Worm (Caenorhabditis elegans): ENCODE data around the gene panl-3.
A peak's percentile ranks its signal among the peaks of the same experiment; 100 is the strongest.

panl-3 gene

DNA sequence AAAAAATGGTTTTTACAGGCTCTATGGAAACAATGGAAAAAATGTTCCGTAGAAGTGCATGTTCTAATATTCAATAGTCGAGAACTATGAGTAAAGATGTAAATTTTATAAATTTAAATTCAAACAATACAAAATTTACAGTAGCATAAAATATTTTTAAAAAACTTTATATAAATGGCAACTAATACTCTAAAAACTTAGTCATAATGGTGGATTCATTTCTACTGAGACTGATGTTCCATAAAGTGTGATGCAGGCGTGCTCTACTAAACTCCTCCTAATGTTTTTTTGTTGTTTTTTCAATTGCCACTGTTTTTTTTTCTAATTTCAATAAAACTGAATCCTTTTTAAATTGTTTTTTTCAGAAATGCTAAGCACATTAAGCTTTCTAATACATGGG is 10.7 kb upstream of the panl-3 start, which contains the start of gene gtap-2 (continued):
- TF ChIP-seq isw-1 (GFP tag; IDR thresholded peaks at IDR 0.05) (peak; percentile 18; the same call in 1 of the 2 replicates), elt-3 (tag; optimal IDR thresholded peaks at IDR 0.05) (no peak), C04F5.9 (tag; optimal IDR thresholded peaks at IDR 0.05) (peak; percentile 14), mab-9 (GFP tag; IDR thresholded peaks at IDR 0.05) (no peak), dpl-1 (GFP tag; optimal IDR thresholded peaks at IDR 0.05) (peak in 1 of 3 experiments; percentile 37), lsy-2 (tag; optimal IDR thresholded peaks at IDR 0.05) (peak; percentile 44 to 83), zag-1 (tag; optimal IDR thresholded peaks at IDR 0.05) (no peak), vab-15 (tag; optimal IDR thresholded peaks at IDR 0.05) (no peak), lin-39 (tag; optimal IDR thresholded peaks at IDR 0.05) (no peak), mep-1 (tag; optimal IDR thresholded peaks at IDR 0.05) (no peak), nhr-47 (tag; optimal IDR thresholded peaks at IDR 0.05) (peak; percentile 54), aha-1 (tag; optimal IDR thresholded peaks at IDR 0.05) (no peak)

DNA sequence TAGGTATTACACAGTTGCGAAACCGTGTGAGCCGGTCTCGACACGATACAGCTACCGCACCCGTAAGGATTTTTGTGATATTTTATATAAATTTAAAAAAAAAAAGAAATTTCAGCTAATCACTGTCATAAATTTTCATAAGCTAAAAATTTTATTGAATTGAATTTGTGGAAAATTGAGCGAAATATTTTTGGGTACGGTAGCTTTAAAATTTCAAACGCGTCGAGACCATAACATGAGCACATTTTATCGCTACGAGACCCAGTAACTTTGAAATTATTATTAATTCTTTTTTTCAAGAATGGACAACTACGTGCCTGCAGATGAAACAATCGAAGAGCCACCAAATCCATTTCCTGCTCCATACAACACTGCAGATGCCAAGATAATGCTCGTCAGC is 5.7 kb upstream of the panl-3 start, which contains the start of gene ZK632.14:
Gene ZK632.14 (plus strand): TSS at position 301 of the 400 bp plus-strand sequence.
- no peak for TF ChIP-seq dpl-1 (GFP tag; optimal IDR thresholded peaks at IDR 0.05)
- TF ChIP-seq unc-130 (tag; optimal IDR thresholded peaks at IDR 0.05): no peak
- no peak for TF ChIP-seq lin-13 (GFP tag; optimal IDR thresholded peaks at IDR 0.05)
- no peak for TF ChIP-seq ceh-82 (tag; optimal IDR thresholded peaks at IDR 0.05)
- no peak for TF ChIP-seq ztf-4 (tag; optimal IDR thresholded peaks at IDR 0.05)
- no peak for TF ChIP-seq aly-2 (tag; optimal IDR thresholded peaks at IDR 0.05)
- TF ChIP-seq snpc-4 (tag; optimal IDR thresholded peaks at IDR 0.05): no peak
- TF ChIP-seq blmp-1 (tag; optimal IDR thresholded peaks at IDR 0.05): no peak
- no peak for TF ChIP-seq xbp-1 (tag; optimal IDR thresholded peaks at IDR 0.05)
- no peak for TF ChIP-seq lin-39 (tag; optimal IDR thresholded peaks at IDR 0.05)
- TF ChIP-seq grh-1 (GFP tag; IDR thresholded peaks at IDR 0.05): no peak
- no peak for TF ChIP-seq mab-9 (GFP tag; IDR thresholded peaks at IDR 0.05)
- TF ChIP-seq fos-1 (tag; optimal IDR thresholded peaks at IDR 0.05): no peak
- TF ChIP-seq pax-3 (tag; optimal IDR thresholded peaks at IDR 0.05): no peak
- no peak for TF ChIP-seq C34B4.2 (tag; optimal IDR thresholded peaks at IDR 0.05)

DNA sequence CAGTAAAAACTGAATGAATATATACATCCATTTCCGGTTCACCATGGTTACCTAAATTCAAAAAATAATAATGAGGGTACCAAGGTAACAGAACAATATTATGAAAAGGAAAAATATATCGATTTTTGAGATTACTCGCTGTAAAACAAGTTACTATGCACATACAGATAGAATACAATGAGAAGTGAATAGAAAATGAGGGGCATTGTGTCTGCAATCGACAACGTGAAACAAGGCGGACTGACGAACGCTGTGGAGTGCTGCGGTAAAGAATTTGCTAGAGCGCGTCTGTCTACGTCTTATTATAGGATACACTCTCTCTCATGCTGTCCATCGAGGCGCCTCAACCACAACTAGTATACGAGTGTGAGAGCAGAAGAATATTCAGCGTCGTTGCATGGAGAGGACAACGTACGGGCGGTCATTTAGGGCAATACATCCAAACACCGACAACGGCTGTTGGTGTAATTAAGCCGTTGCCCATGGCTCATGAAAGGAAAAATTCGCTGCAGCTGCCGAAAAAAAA is 1.7 kb upstream of the panl-3 start, which contains the start of gene cnx-1:
Gene cnx-1 (minus strand): TSS at position 51 of the 526 bp plus-strand sequence.
- TF ChIP-seq F16B12.6 (tag; optimal IDR thresholded peaks at IDR 0.05) (peak; percentile 49), nhr-71 (tag; optimal IDR thresholded peaks at IDR 0.05) (peak; percentile 14), lin-14 (GFP tag; optimal IDR thresholded peaks at IDR 0.05) (peak; percentile 76), lsy-2 (tag; optimal IDR thresholded peaks at IDR 0.05) (peak in 1 of 2 experiments; percentile 30), mep-1 (tag; optimal IDR thresholded peaks at IDR 0.05) (peak; percentile 37), rnt-1 (tag; optimal IDR thresholded peaks at IDR 0.05) (peak; percentile 3), efl-3 (GFP tag; optimal IDR thresholded peaks at IDR 0.05) (no peak), fkh-8 (tag; optimal IDR thresholded peaks at IDR 0.05) (peak; percentile 36), dpl-1 (GFP tag; optimal IDR thresholded peaks at IDR 0.05) (peak in 1 of 3 experiments; percentile 8), efl-1 (optimal IDR thresholded peaks at IDR 0.05) (no peak), efl-1 (GFP tag; optimal IDR thresholded peaks at IDR 0.05 in 1 of 2) (peak in 1 of 2 experiments; percentile 5), nhr-19 (GFP tag; conservative IDR thresholded peaks at IDR 0.05) (no peak), ces-1 (GFP tag; optimal IDR thresholded peaks at IDR 0.05) (no peak), lin-35 (GFP tag; optimal IDR thresholded peaks at IDR 0.05) (peak; percentile 6 to 42), skn-1 (tag; optimal IDR thresholded peaks at IDR 0.05) (no peak), snu-23 (GFP tag; optimal IDR thresholded peaks at IDR 0.05) (peak; percentile 39), mef-2 (tag; optimal IDR thresholded peaks at IDR 0.05) (no peak)

DNA sequence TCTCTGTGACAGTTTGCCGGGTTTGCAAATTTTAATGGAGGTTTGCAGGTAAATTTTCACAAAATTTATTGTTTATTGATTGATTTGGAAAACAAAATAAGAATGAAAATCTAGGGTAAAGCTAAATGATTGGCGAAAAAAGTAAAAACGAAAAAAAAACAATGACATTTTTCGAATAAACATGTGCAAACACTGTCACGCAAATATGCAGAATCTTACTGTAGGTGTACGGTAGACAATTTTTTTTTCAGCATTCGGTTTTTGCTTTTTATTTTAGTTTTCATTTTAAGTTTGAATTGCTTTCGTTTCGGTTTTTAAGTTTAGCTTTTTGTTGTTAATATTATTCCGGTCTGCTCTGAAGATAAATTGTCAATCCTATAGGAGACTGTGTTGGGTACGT is 962 bp upstream of the panl-3 start:
- TF ChIP-seq lsy-2 (tag; optimal IDR thresholded peaks at IDR 0.05): peak; percentile 43 to 70
- peak; percentile 2 for TF ChIP-seq F16B12.6 (tag; optimal IDR thresholded peaks at IDR 0.05)
- no peak for TF ChIP-seq vab-15 (tag; optimal IDR thresholded peaks at IDR 0.05)
- peak; percentile 27 for TF ChIP-seq nhr-85 (tag)
- TF ChIP-seq sup-37 (GFP tag; optimal IDR thresholded peaks at IDR 0.05): no peak
